Fruit fly (Drosophila melanogaster) S2 (cell line): ENCODE data around the gene mRRF1.
A peak's percentile ranks its signal among the peaks of the same experiment; 100 is the strongest.

ENCODE experiments used
- CG8478 ChIP-seq: fragments of >200 bp; optimal IDR thresholded peaks from 2 replicates; lab custom pipeline; 2018
- CTCF ChIP-seq, 2 experiments: fragments of >200 bp; optimal IDR thresholded peaks; 2 replicates each; lab custom pipeline; 2018

Gene mRRF1

dm6 chr3L:9364131-9364530, at the start of gene mRRF1:
Gene mRRF1 (plus strand): TSS chr3L:9364350.
- TF ChIP-seq CTCF (optimal IDR thresholded peaks at IDR 0.05; lab: Kevin White, UChicago) (no peak), CG8478 (no peak)

- TF ChIP-seq CG8478: no peak
- TF ChIP-seq CTCF (optimal IDR thresholded peaks at IDR 0.05; lab: Kevin White, UChicago): peak in 1 of 2 experiments; percentile 14
These were observed 30.3 kb upstream of the mRRF1 start, which contains the start of gene PGRP-LA for dm6 chr3L:9333745-9334382. Gene PGRP-LA (plus strand): TSS chr3L:9334332.

DNA sequence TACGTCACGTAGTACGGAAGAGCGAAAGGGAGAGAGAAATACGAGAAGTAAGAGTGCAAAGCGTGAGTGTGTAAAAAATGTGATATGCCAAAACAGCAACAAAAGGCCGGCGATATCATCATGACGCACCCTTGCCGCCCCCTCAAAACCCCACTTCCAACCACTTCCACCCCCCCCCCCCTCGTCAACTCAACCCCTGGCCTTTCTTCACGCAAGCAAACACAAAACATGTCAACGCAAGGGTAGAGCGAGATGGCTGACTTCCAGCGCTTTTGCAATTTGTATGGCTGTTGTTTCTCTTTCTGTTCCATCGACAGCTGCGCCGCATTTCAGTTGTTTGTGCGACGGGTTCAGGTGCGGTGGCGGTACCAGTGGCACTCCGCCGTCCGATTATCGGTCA, 28.4 kb upstream of the mRRF1 start:
- TF ChIP-seq CG8478: no peak
- TF ChIP-seq CTCF (optimal IDR thresholded peaks at IDR 0.05; lab: Kevin White, UChicago): no peak

DNA sequence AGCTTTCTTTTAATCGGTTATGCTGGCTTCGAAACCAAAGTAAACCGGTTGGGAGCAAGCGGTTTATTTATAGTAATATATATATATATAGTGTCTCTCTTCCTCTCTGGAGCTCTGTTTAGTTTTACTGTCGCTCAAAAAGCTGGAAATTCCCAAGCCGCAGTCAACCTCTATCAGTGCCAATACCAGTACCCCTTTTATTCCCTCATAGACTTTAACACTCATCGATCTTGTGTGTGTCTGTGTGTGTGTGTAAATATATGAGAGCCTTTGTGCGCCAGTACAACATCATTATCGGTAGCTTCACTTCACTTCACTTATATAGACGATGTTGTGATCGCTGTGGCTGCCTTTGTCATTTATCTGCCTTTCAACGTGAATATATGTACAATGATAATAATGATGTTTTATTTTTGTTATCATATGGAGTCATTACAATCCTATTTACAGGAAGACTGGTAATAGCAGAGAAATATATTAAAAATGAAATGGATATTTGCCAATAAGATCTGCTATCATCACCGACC, 26.1 kb upstream of the mRRF1 start:
- no peak for TF ChIP-seq CTCF (optimal IDR thresholded peaks at IDR 0.05; lab: Kevin White, UChicago)
- no peak for TF ChIP-seq CG8478

DNA sequence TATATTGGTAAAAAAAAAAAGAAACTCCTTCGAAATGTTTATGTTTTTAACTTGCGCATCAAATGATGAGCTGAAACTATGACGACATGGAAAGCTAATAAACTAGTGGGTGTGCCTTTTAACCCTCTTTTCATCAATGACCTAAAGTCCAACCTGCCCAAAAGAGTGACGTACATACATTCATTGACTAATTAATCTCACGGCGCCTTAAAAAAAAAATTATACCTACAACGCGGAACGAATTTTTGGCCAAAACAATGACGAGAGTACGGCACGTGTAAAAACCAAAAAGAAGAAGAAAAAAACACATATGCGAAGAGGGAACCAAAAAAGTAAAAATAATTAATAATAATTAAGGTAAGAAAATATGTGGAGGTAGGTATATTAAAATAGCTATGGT, 25.6 kb upstream of the mRRF1 start, which contains the start of gene PGRP-LC:
Gene PGRP-LC (plus strand): TSS at position 301 of the 400 bp plus-strand sequence.
- TF ChIP-seq CG8478 (no peak), CTCF (optimal IDR thresholded peaks at IDR 0.05; lab: Kevin White, UChicago) (no peak)

DNA sequence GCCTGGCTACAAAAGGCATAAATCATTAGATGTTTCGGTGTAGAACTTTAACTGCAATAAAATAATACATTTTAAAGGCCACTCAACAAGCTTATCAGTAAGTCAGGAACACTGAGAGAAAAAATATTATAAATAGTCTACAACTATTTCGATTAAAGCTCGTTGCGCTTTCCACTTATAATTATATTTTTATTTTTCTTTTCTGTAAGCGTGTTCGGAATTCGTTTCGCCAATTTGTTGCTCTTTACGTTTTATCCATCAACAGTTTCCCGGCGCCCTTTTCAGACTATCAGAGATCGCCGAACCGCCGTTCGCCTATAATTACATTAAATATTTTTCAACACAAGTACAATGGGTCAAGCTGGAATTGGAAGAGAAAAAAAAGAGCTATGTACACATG, 25.1 kb upstream of the mRRF1 start:
- no peak for TF ChIP-seq CTCF (optimal IDR thresholded peaks at IDR 0.05; lab: Kevin White, UChicago)
- TF ChIP-seq CG8478: no peak

DNA sequence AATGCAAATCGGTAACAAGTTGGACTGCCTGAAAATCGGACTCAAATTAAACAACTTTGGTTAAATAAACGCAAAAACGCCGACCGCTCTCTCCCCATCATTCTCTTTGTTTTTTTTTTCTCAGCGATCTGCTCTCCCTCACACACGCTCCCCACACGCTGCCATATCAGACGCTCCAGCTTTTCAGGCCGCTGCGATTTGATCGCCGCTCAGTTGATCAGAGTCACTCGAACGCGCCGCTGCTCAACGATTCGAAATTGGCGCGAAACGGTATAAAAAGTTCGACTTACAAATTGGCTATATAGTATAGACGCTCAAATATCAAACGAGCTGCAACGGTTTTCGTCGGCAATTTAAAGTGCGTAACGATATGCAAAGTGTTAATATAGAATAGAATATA, 23.9 kb upstream of the mRRF1 start:
- TF ChIP-seq CTCF (optimal IDR thresholded peaks at IDR 0.05; lab: Kevin White, UChicago): no peak
- TF ChIP-seq CG8478: no peak

DNA sequence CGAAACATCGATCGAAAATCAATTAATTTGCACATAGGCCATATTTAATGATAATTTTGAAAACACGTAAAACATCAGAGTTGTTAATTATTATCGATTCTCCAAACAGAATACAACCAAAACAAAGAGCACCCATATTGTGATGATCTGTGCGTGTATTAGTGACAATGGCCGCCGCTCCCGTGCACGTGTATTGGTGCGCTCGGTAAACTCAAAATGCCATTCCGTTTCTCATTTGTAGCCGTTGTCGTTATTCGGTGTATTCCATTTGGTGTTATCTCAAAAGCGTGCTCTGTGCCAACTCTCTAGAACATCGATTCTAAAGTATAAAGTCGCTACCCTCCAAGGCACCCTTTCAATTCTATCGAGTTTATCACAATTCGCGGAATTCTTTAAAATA, 23.3 kb upstream of the mRRF1 start:
- TF ChIP-seq CTCF (optimal IDR thresholded peaks at IDR 0.05; lab: Kevin White, UChicago) (no peak), CG8478 (no peak)

dm6 chr3L:9343963-9344362, 20.2 kb upstream of the mRRF1 start:
- no peak for TF ChIP-seq CG8478
- TF ChIP-seq CTCF (optimal IDR thresholded peaks at IDR 0.05; lab: Kevin White, UChicago): no peak

dm6 chr3L:9345157-9345556, 19.0 kb upstream of the mRRF1 start:
- TF ChIP-seq CG8478 (no peak), CTCF (optimal IDR thresholded peaks at IDR 0.05; lab: Kevin White, UChicago) (no peak)

- TF ChIP-seq CTCF (optimal IDR thresholded peaks at IDR 0.05; lab: Kevin White, UChicago) (no peak), CG8478 (no peak)
These were observed 14.8 kb upstream of the mRRF1 start, which contains the start of gene PGRP-LF for dm6 chr3L:9349314-9349733. Gene PGRP-LF (plus strand): TSS chr3L:9349609.

DNA sequence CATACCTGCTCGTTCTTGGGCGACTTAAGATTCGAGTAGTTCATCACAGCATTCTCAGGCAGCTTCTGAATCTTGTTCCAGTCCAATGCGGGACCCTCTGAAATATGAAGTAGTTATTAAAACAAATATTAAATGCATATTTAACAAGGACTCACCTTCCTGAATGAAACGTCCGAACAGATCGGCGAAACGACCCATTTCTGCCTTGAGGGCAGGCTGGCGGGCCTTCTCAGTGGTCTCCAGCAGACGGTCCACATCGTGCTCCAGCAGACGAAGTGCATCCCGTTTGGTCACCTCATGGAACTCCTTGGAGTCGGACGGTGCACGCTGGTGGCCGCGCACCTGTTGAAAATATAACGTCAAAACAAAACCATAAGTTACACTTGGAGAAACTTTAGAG, 10.4 kb upstream of the mRRF1 start, which contains the start of gene CG32040:
Gene CG32040 (plus strand): TSS at position 301 of the 400 bp plus-strand sequence.
- TF ChIP-seq CTCF (optimal IDR thresholded peaks at IDR 0.05; lab: Kevin White, UChicago) (no peak), CG8478 (no peak)

DNA sequence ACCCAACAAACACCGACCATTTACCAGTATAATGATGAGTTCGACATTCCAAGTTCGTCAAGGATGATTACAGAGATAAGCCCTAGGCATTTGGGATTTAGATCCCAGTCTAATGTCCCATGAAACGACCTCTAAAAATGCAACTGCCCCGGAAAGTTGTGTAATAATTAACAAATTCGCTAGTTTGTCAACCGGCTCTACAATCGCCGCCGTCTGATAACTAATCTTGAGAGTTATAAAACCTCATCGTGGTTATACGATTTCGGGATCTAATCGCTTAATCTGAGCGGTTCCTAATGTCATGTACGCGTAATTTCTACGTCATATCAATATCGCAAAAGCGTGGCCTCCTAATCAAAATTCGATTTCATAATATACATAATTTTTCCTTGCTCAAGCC, 8.6 kb upstream of the mRRF1 start:
- TF ChIP-seq CG8478 (no peak), CTCF (optimal IDR thresholded peaks at IDR 0.05; lab: Kevin White, UChicago) (no peak)

DNA sequence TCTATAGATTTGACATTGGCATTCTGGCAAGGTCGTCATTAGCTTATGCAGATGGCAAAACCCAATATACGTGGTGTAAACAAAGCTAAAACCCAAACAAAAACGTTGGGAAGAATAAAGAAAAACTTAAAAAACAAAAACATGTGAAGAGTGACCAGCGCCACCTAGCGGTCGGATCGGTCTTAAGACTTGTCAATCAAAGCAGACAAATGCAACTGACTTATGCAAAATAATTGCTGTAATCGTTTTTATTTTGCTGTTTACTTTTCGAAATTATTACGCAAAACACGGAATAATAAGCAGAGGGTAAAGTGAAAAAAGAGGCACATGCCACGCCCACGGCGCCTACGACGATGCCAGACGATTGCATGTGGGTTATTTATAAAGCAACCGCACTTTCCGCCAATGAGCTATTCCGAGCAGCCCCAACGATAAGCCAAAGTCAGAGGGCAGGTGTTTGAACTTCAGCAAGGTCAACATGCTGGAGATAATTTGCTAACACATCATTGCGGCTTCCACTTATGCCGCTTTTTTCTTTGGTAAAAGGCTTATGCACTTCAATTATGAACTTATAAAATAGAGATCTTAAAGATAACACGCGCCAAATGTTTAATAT, 7.9 kb upstream of the mRRF1 start:
- TF ChIP-seq CTCF (optimal IDR thresholded peaks at IDR 0.05; lab: Kevin White, UChicago) (peak; percentile 83 to 84), CG8478 (no peak)

DNA sequence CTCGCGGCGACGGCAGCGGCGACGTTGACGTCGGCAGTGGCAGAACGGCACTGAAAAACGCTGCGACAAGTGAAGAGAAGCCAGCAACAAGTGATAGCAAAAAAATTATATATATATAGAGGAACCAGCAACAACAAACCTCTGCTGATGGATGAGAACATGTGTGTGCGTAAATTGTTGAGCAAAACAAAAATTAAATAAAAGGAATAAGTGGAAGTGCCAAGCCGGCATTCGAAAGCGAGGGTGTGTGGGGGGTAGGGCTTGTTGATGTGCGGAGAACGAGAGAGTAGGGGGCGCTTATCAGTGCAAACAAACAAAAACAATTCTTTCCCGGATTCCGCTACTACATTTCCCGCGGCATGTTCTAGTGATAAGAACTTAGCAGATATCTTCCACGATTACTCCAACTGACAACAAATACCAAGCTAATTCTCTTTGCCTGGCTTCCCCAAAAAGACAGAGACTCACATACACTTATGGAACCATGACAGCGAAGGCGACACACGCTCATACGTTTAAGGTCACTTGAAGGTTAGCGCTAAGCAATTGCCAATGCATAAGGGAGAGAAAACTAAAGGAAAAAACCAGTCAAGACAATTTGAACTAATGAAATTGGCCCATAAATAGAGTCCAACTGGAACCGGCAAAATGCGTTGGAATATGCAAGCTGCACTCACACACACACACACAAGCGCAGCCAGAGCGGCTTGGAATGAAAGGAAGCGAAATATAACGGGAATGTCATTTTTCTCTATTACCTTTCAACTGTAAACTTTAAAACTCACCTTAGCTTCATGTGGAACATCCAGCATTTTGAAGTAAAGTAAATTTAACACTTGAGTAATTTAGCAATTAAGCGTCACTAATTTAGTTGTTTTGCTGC, 6.1 kb upstream of the mRRF1 start:
- TF ChIP-seq CG8478: no peak

- TF ChIP-seq CG8478 (no peak), CTCF (optimal IDR thresholded peaks at IDR 0.05; lab: Kevin White, UChicago) (no peak)
These were observed 5.5 kb upstream of the mRRF1 start, which contains the start of the genes UGP and Svip for dm6 chr3L:9358713-9359040. Gene UGP (minus strand): TSS chr3L:9358935. Gene Svip (plus strand): TSS chr3L:9358999.
